Worm (Caenorhabditis elegans) whole organism, young adult: ENCODE results near the gene ssr-2.

ENCODE experiments used
- B0336.3 ChIP-seq: fragments of 200-800 bp; sonication (Bioruptor generic); IDR thresholded peaks from 2 replicates; pipeline ENCODE4 v1.3.6; 2022; ENCODE audit warnings: missing genetic modification characterization, missing compliant biosample characterization
- C17E4.6 ChIP-seq: fragments of 200-800 bp; sonication (Bioruptor generic); IDR thresholded peaks from 2 replicates; pipeline ENCODE4 v1.3.6; 2022; ENCODE audit warnings: missing genetic modification reagents, missing genetic modification characterization, missing compliant biosample characterization
- D2030.7 ChIP-seq: fragments of 200-800 bp; sonication (Bioruptor generic); IDR thresholded peaks from 2 replicates; pipeline ENCODE4 v1.3.6; 2022; ENCODE audit warnings: missing genetic modification reagents, missing genetic modification characterization, missing compliant biosample characterization
- F23B12.7 ChIP-seq: sonication (generic microtip); optimal IDR thresholded peaks from 2 replicates; lab custom pipeline; 2017; ENCODE audit warnings: missing genetic modification characterization, mild to moderate bottlenecking, missing compliant biosample characterization, antibody characterized with exemption, moderate library complexity; ENCODE audit not compliant: insufficient read depth
- F33H1.4 ChIP-seq: fragments of 200-800 bp; sonication (Bioruptor generic); IDR thresholded peaks from 2 replicates; pipeline ENCODE4 v1.3.6; 2022; ENCODE audit warnings: missing genetic modification reagents, missing genetic modification characterization, missing compliant biosample characterization
- F49E8.2 ChIP-seq: sonication (generic microtip); optimal IDR thresholded peaks from 3 replicates; lab custom pipeline; 2017; ENCODE audit warnings: missing genetic modification characterization, mild to moderate bottlenecking, missing compliant biosample characterization, antibody characterized with exemption, moderate library complexity; ENCODE audit not compliant: insufficient read depth
- F55B11.4 ChIP-seq: sonication (generic microtip); optimal IDR thresholded peaks from 2 replicates; lab custom pipeline; 2016; ENCODE audit warnings: missing compliant biosample characterization, missing genetic modification characterization, borderline replicate concordance; ENCODE audit not compliant: insufficient read depth
- K11D2.4 ChIP-seq: fragments of 200-800 bp; sonication (Bioruptor generic); IDR thresholded peaks from 2 replicates; pipeline ENCODE4 v1.3.6; 2022; ENCODE audit warnings: missing genetic modification reagents, missing genetic modification characterization, missing compliant biosample characterization
- T26A5.8 ChIP-seq: sonication (generic microtip); optimal IDR thresholded peaks from 2 replicates; lab custom pipeline; 2016; ENCODE audit warnings: missing genetic modification characterization, missing compliant biosample characterization
- Y53G8AR.9 ChIP-seq: fragments of 200-800 bp; sonication (Bioruptor generic); conservative IDR thresholded peaks from 2 replicates; pipeline ENCODE4 v1.3.6; 2022; ENCODE audit warnings: missing genetic modification reagents, missing genetic modification characterization, missing compliant biosample characterization
- Y67H2A.10 ChIP-seq: fragments of 200-800 bp; sonication (Bioruptor generic); conservative IDR thresholded peaks from 2 replicates; pipeline ENCODE4 v1.3.6; 2022; ENCODE audit warnings: missing genetic modification reagents, missing genetic modification characterization, missing compliant biosample characterization
- Y95B8A.8 ChIP-seq: fragments of 200-800 bp; sonication (Bioruptor generic); IDR thresholded peaks from 2 replicates; pipeline ENCODE4 v1.3.6; 2022; ENCODE audit warnings: missing genetic modification reagents, missing genetic modification characterization, missing compliant biosample characterization
- aptf-2 ChIP-seq: fragments of 200-800 bp; sonication (Bioruptor generic); conservative IDR thresholded peaks from 2 replicates; pipeline ENCODE4 v1.3.6; 2022; ENCODE audit warnings: missing genetic modification reagents, missing genetic modification characterization, missing compliant biosample characterization
- aptf-3 ChIP-seq: fragments of 200-800 bp; sonication (Bioruptor generic); IDR thresholded peaks from 2 replicates; pipeline ENCODE4 v1.3.6; 2022; ENCODE audit warnings: missing genetic modification characterization, missing compliant biosample characterization
- attf-5 ChIP-seq: fragments of 200-800 bp; sonication (Bioruptor generic); optimal IDR thresholded peaks from 2 replicates; lab custom pipeline; 2018; ENCODE audit warnings: mild to moderate bottlenecking, missing genetic modification characterization, missing compliant biosample characterization
- attf-6 ChIP-seq: fragments of 200-800 bp; sonication (Bioruptor generic); IDR thresholded peaks from 2 replicates; pipeline ENCODE4 v1.3.6; 2022; ENCODE audit warnings: missing genetic modification reagents, missing genetic modification characterization, missing compliant biosample characterization
- ccch-3 ChIP-seq: fragments of 200-800 bp; sonication (Bioruptor generic); optimal IDR thresholded peaks from 2 replicates; lab custom pipeline; 2018; ENCODE audit warnings: mild to moderate bottlenecking, missing genetic modification characterization, missing compliant biosample characterization
- cebp-2 ChIP-seq: fragments of 200-800 bp; sonication (Bioruptor generic); IDR thresholded peaks from 2 replicates; pipeline ENCODE4 v1.3.6; 2022; ENCODE audit warnings: missing genetic modification characterization, missing compliant biosample characterization
- ceh-27 ChIP-seq: fragments of 200-800 bp; sonication (Bioruptor generic); optimal IDR thresholded peaks from 2 replicates; lab custom pipeline; 2018; ENCODE audit warnings: mild to moderate bottlenecking, missing genetic modification characterization, moderate library complexity, missing compliant biosample characterization
- ceh-79 ChIP-seq: sonication (generic microtip); optimal IDR thresholded peaks from 2 replicates; lab custom pipeline; 2017; ENCODE audit warnings: mild to moderate bottlenecking, missing genetic modification characterization, missing compliant biosample characterization
- dox-1 ChIP-seq: fragments of 200-800 bp; sonication (Bioruptor generic); IDR thresholded peaks from 2 replicates; pipeline ENCODE4 v1.3.6; 2022; ENCODE audit warnings: missing genetic modification reagents, missing genetic modification characterization, missing compliant biosample characterization
- dpl-1 ChIP-seq: fragments of 150-350 bp; optimal IDR thresholded peaks from 2 replicates; lab custom pipeline; 2014; ENCODE audit warnings: missing biosample characterization, missing genetic modification reagents, missing genetic modification characterization
- egl-18 ChIP-seq: fragments of 200-800 bp; sonication (Bioruptor generic); IDR thresholded peaks from 2 replicates; pipeline ENCODE4 v1.3.6; 2022; ENCODE audit warnings: missing genetic modification reagents, missing genetic modification characterization, missing compliant biosample characterization
- egrh-3 ChIP-seq: fragments of 200-800 bp; sonication (Bioruptor generic); IDR thresholded peaks from 2 replicates; pipeline ENCODE4 v1.3.6; 2022; ENCODE audit warnings: missing genetic modification reagents, missing genetic modification characterization, missing compliant biosample characterization
- fkh-3 ChIP-seq: sonication (generic microtip); optimal IDR thresholded peaks from 2 replicates; lab custom pipeline; 2016; ENCODE audit warnings: mild to moderate bottlenecking, missing genetic modification characterization, missing compliant biosample characterization
- hmg-1.2 ChIP-seq: fragments of 200-800 bp; sonication (Bioruptor generic); IDR thresholded peaks from 2 replicates; pipeline ENCODE4 v1.3.6; 2022; ENCODE audit warnings: missing genetic modification reagents, missing genetic modification characterization, missing compliant biosample characterization
- lin-35 ChIP-seq, 3 experiments: fragments of 150-350 bp in 2 of 3; sonication (generic microtip) in 1 of 3; optimal IDR thresholded peaks; 2 replicates each; lab custom pipeline; 2014 to 2018; ENCODE audit warnings: missing biosample characterization in 3 of 3, missing genetic modification characterization in 3 of 3, missing genetic modification reagents in 3 of 3
- lin-40 ChIP-seq: sonication (generic microtip); optimal IDR thresholded peaks from 2 replicates; lab custom pipeline; 2016; ENCODE audit warnings: missing genetic modification characterization, mild to moderate bottlenecking, missing compliant biosample characterization, missing genotype, missing genetic modification reagents
- lir-1 ChIP-seq: fragments of 200-800 bp; sonication (Bioruptor generic); conservative IDR thresholded peaks from 2 replicates; pipeline ENCODE4 v1.3.6; 2022; ENCODE audit warnings: missing genetic modification reagents, missing genetic modification characterization, missing compliant biosample characterization
- lsy-27 ChIP-seq: sonication (generic microtip); optimal IDR thresholded peaks from 2 replicates; lab custom pipeline; 2017; ENCODE audit warnings: missing genetic modification characterization, mild to moderate bottlenecking, missing compliant biosample characterization, antibody characterized with exemption, missing genotype, borderline replicate concordance; ENCODE audit not compliant: insufficient read depth
- madf-10 ChIP-seq: sonication (generic microtip); optimal IDR thresholded peaks from 2 replicates; lab custom pipeline; 2016; ENCODE audit warnings: mild to moderate bottlenecking, missing genetic modification characterization, missing compliant biosample characterization
- mcd-1 ChIP-seq: fragments of 200-800 bp; sonication (Bioruptor generic); IDR thresholded peaks from 2 replicates; pipeline ENCODE4 v1.3.6; 2022; ENCODE audit warnings: missing genetic modification reagents, missing genetic modification characterization, missing compliant biosample characterization
- mes-4 ChIP-seq: sonication (generic microtip); optimal IDR thresholded peaks from 2 replicates; lab custom pipeline; 2016; ENCODE audit warnings: missing genotype, missing genetic modification characterization, missing compliant biosample characterization
- mxl-1 ChIP-seq: sonication (generic microtip); optimal IDR thresholded peaks from 2 replicates; lab custom pipeline; 2016; ENCODE audit warnings: missing genetic modification characterization, missing compliant biosample characterization
- nhr-179 ChIP-seq: sonication (generic microtip); optimal IDR thresholded peaks from 2 replicates; lab custom pipeline; 2016; ENCODE audit warnings: mild to moderate bottlenecking, missing genetic modification characterization, missing compliant biosample characterization
- nhr-27 ChIP-seq: fragments of 200-800 bp; sonication (Bioruptor generic); optimal IDR thresholded peaks from 2 replicates; lab custom pipeline; 2018; ENCODE audit warnings: mild to moderate bottlenecking, missing genetic modification characterization, moderate library complexity, missing compliant biosample characterization
- nhr-80 ChIP-seq: sonication (generic microtip); optimal IDR thresholded peaks from 2 replicates; lab custom pipeline; 2016; ENCODE audit warnings: missing genetic modification characterization, missing compliant biosample characterization
- rcor-1 ChIP-seq: fragments of 200-800 bp; sonication (Bioruptor generic); IDR thresholded peaks from 2 replicates; pipeline ENCODE4 v1.3.6; 2022; ENCODE audit warnings: missing genetic modification reagents, missing genetic modification characterization, missing compliant biosample characterization
- rpc-1 ChIP-seq, 2 experiments: fragments of 150-350 bp in 1 of 2; sonication (generic microtip) in 1 of 2; optimal IDR thresholded peaks; 2 replicates each; lab custom pipeline; 2014 to 2018; ENCODE audit warnings: missing biosample characterization in 1 of 2, missing genetic modification characterization in 1 of 2, missing genetic modification reagents in 1 of 2, missing genotype in 1 of 2
- somi-1 ChIP-seq: fragments of 200-800 bp; sonication (Bioruptor generic); optimal IDR thresholded peaks from 2 replicates; lab custom pipeline; 2018; ENCODE audit warnings: mild to moderate bottlenecking, missing genetic modification characterization, missing compliant biosample characterization
- tbp1 ChIP-seq: fragments of 200-800 bp; sonication (Bioruptor generic); optimal IDR thresholded peaks from 2 replicates; lab custom pipeline; 2018; ENCODE audit warnings: mild to moderate bottlenecking, missing genetic modification characterization, missing compliant biosample characterization
- tbx-9 ChIP-seq: sonication (generic microtip); optimal IDR thresholded peaks from 2 replicates; lab custom pipeline; 2016; ENCODE audit warnings: borderline replicate concordance, missing genetic modification characterization, inconsistent platforms, missing compliant biosample characterization
- tlf-1 ChIP-seq: fragments of 200-800 bp; sonication (Bioruptor generic); optimal IDR thresholded peaks from 2 replicates; lab custom pipeline; 2018; ENCODE audit warnings: mild to moderate bottlenecking, missing genetic modification characterization, missing compliant biosample characterization
- zfh-2 ChIP-seq: fragments of 200-800 bp; sonication (Bioruptor generic); conservative IDR thresholded peaks from 2 replicates; pipeline ENCODE4 v1.3.6; 2022; ENCODE audit warnings: missing genetic modification reagents, missing genetic modification characterization, missing compliant biosample characterization
- ztf-18 ChIP-seq: sonication (generic microtip); optimal IDR thresholded peaks from 2 replicates; lab custom pipeline; 2016; ENCODE audit warnings: missing genotype, mild to moderate bottlenecking, missing genetic modification characterization, missing compliant biosample characterization
- ztf-22 ChIP-seq: fragments of 200-800 bp; sonication (Bioruptor generic); optimal IDR thresholded peaks from 2 replicates; lab custom pipeline; 2018; ENCODE audit warnings: mild to moderate bottlenecking, missing genetic modification characterization, moderate library complexity, missing compliant biosample characterization
- ztf-25 ChIP-seq: fragments of 200-800 bp; sonication (Bioruptor generic); IDR thresholded peaks from 2 replicates; pipeline ENCODE4 v1.3.6; 2022; ENCODE audit warnings: missing genetic modification reagents, missing genetic modification characterization, missing compliant biosample characterization
- ztf-26 ChIP-seq: sonication (generic microtip); optimal IDR thresholded peaks from 2 replicates; lab custom pipeline; 2017; ENCODE audit warnings: missing genetic modification characterization, missing compliant biosample characterization

ssr-2 gene

DNA sequence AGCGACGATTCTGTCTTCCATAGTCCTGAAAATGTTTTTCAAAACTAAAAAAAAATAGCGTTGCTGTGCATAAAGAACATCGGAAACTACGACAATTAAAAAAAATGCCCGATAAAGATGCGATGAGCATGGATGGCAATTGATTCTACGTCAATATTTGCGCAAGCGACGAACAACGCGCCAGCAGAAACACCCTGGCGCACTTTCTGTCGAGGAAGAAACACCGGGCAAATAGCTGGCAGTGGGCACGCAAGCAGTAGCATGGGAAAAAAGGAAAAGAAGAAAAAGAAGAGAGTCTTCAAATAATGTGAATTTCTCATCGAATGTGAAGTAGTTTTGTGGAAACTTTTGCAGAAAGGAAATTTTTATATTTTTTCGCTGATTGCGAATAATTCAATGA is 17.9 kb downstream of the ssr-2 start, which contains the start of gene C14A11.9 (continued):
- TF ChIP-seq lir-1 (GFP tag; lab: Robert Waterston, UW) (peak; percentile 41; the same call in 1 of the 2 replicates), cebp-2 (GFP tag; lab: Robert Waterston, UW) (0 out of 2 replicates have a peak, but pooled peaks have one; percentile 35), F23B12.7 (tag; lab: Kevin White, UChicago) (peak; percentile 22), dpl-1 (GFP tag; lab: Kevin White, UChicago) (peak; percentile 3), Y53G8AR.9 (GFP tag; lab: Robert Waterston, UW) (0 out of 2 replicates have a peak, but pooled peaks have one; percentile 53), aptf-3 (no peak), madf-10 (tag; lab: Kevin White, UChicago) (peak; percentile 63), lsy-27 (no peak), K11D2.4 (GFP tag; lab: Robert Waterston, UW) (peak; percentile 94), B0336.3 (no peak; the same call in 1 of the 2 replicates), ceh-27 (peak; percentile 84), ztf-18 (peak; percentile 99), C17E4.6 (GFP tag; lab: Robert Waterston, UW) (0 out of 2 replicates have a peak, but pooled peaks have one; percentile 38), fkh-3 (no peak), D2030.7 (GFP tag; lab: Robert Waterston, UW) (no peak), ztf-26 (tag; lab: Kevin White, UChicago) (peak; percentile 85), nhr-27 (tag; lab: Kevin White, UChicago) (peak; percentile 2), rcor-1 (GFP tag; lab: Robert Waterston, UW) (peak; percentile 63), attf-5 (GFP tag; lab: Kevin White, UChicago) (peak; percentile 87), aptf-2 (no peak), F55B11.4 (no peak), F33H1.4 (GFP tag; lab: Robert Waterston, UW) (no peak; the same call in 1 of the 2 replicates), tbp1 (no peak), egl-18 (GFP tag; lab: Robert Waterston, UW) (no peak), nhr-179 (tag; lab: Kevin White, UChicago) (no peak), ceh-79 (tag; lab: Kevin White, UChicago) (no peak), ztf-25 (GFP tag; lab: Robert Waterston, UW) (no peak), F49E8.2 (tag; lab: Kevin White, UChicago) (no peak), egrh-3 (GFP tag; lab: Robert Waterston, UW) (0 out of 2 replicates have a peak, but pooled peaks have one; percentile 24), zfh-2 (no peak; the same call in none of the 2 replicates), rpc-1 (optimal IDR thresholded peaks at IDR 0.05; lab: Kevin White, UChicago) (no peak), rpc-1 (tag; optimal IDR thresholded peaks at IDR 0.05; lab: Kevin White, UChicago) (no peak), tbx-9 (tag; lab: Kevin White, UChicago) (no peak), Y67H2A.10 (GFP tag; lab: Robert Waterston, UW) (0 out of 2 replicates have a peak, but pooled peaks have one; percentile 14), tlf-1 (peak; percentile 55), ccch-3 (GFP tag; lab: Kevin White, UChicago) (no peak), lin-40 (tag; lab: Kevin White, UChicago) (peak; percentile 97), mcd-1 (GFP tag; lab: Robert Waterston, UW) (peak; percentile 80), nhr-80 (tag; lab: Kevin White, UChicago) (peak; percentile 90), dox-1 (GFP tag; lab: Robert Waterston, UW) (no peak; the same call in 1 of the 2 replicates), lin-35 (GFP tag; optimal IDR thresholded peaks at IDR 0.05; lab: Kevin White, UChicago) (peak in 1 of 3 experiments; percentile 88), hmg-1.2 (GFP tag; lab: Robert Waterston, UW) (no peak; the same call in none of the 2 replicates), somi-1 (peak; percentile 79), attf-6 (GFP tag; lab: Robert Waterston, UW) (no peak), mes-4 (tag; lab: Kevin White, UChicago) (no peak), Y95B8A.8 (GFP tag; lab: Robert Waterston, UW) (no peak), ztf-22 (GFP tag; lab: Kevin White, UChicago) (peak; percentile 53), mxl-1 (tag; lab: Kevin White, UChicago) (no peak), T26A5.8 (tag; lab: Kevin White, UChicago) (no peak)
